Fruit fly (Drosophila melanogaster) S2 (cell line): ENCODE data around the gene CG11437.

Experiments
- CG8478 ChIP-seq: fragments of >200 bp; optimal IDR thresholded peaks from 2 replicates; lab custom pipeline; 2018
- CTCF ChIP-seq, 2 experiments: fragments of >200 bp; optimal IDR thresholded peaks; 2 replicates each; lab custom pipeline; 2018

The CG11437 gene

DNA sequence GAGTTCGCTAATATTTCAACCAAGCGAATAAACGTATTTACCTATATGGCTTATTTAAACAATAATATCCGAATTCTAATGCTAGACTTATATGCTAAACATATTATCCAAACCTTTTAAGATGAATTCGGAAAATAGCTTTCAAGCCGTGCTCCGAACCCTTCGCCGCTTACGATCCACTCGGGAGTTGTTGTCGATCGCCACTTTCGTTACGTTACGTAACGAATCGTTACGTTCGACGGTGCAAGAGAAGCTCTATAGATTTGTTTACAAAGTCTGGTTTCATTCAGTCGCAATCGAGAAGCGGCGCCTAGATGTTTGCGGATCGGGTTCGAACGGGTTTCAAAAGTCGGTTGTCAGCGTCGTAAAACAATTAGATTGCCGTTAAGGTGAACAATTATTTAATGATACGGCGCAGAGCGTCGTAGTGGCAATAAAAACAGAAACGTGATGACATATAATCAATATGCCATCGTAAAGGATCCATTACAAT, 1.7 kb downstream of the CG11437 start, which contains the start of gene CG11426:
CG11426 (plus strand) TSS at position 258 of the 493 bp plus-strand sequence.
- no peak for TF ChIP-seq CG8478
- no peak for TF ChIP-seq CTCF (optimal IDR thresholded peaks at IDR 0.05; lab: Kevin White, UChicago)

DNA sequence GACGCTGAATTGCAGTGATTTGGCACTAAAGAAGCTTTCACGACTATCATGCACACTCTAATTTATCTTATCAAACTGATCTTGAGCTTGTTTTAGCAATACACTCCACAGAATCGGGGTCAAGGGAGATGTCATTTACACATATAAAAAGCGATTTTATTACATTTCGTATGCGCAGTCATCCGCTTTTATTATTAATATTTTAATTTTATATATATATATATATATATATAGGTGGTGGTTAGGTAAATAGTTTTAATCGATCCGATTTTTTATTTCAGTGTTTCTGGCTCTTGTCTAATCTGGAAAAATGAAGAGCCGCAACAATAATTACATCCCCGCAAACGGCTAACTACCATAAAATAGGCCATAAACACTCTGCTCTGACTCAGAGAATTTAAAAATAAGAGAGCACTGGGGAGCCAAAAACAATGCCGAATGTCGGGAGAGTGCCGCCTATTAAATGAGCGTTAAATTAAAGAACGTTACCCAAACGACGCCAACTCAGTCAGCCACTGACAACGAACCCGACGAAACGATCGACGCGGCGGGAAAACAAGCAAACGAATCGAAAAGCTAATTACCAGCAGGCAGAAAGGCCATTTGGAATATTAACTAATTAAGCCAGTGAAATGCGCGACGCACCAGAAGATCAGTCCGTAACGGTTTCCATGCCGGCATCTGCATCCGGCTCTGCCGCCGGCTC, 3.1 kb downstream of the CG11437 start:
- no peak for TF ChIP-seq CG8478
- TF ChIP-seq CTCF (optimal IDR thresholded peaks at IDR 0.05; lab: Kevin White, UChicago) = no peak

dm6 chr3L:22474081-22474845, 5.6 kb downstream of the CG11437 start, which contains the start of gene CG11425:
Gene CG11425, plus strand, starts transcription at chr3L:22474795.
- TF ChIP-seq CTCF (optimal IDR thresholded peaks at IDR 0.05; lab: Kevin White, UChicago) (no peak), CG8478 (no peak)

- TF ChIP-seq CG8478 = no peak
- TF ChIP-seq CTCF (optimal IDR thresholded peaks at IDR 0.05; lab: Kevin White, UChicago) = no peak
Observed at dm6 chr3L:22483452-22483851, 14.8 kb downstream of the CG11437 start.

- no peak for TF ChIP-seq CTCF (optimal IDR thresholded peaks at IDR 0.05; lab: Kevin White, UChicago)
- TF ChIP-seq CG8478 = no peak
Observed at dm6 chr3L:22497594-22497993, 28.9 kb downstream of the CG11437 start.

- TF ChIP-seq CTCF (optimal IDR thresholded peaks at IDR 0.05; lab: Kevin White, UChicago) = no peak
- TF ChIP-seq CG8478 = no peak
Observed at dm6 chr3L:22501300-22501699, 32.6 kb downstream of the CG11437 start, which contains the start of gene CG43312. Gene CG43312, plus strand, starts transcription at chr3L:22501600.

dm6 chr3L:22503730-22504129, 35.1 kb downstream of the CG11437 start, which contains the start of gene CG43331:
Gene CG43331, minus strand, starts transcription at chr3L:22503830.
- no peak for TF ChIP-seq CTCF (optimal IDR thresholded peaks at IDR 0.05; lab: Kevin White, UChicago)
- TF ChIP-seq CG8478 = no peak

dm6 chr3L:22504323-22504722, 35.7 kb downstream of the CG11437 start, which contains the start of gene CG43330:
Gene CG43330, minus strand, starts transcription at chr3L:22504423.
- no peak for TF ChIP-seq CG8478
- TF ChIP-seq CTCF (optimal IDR thresholded peaks at IDR 0.05; lab: Kevin White, UChicago) = no peak

DNA sequence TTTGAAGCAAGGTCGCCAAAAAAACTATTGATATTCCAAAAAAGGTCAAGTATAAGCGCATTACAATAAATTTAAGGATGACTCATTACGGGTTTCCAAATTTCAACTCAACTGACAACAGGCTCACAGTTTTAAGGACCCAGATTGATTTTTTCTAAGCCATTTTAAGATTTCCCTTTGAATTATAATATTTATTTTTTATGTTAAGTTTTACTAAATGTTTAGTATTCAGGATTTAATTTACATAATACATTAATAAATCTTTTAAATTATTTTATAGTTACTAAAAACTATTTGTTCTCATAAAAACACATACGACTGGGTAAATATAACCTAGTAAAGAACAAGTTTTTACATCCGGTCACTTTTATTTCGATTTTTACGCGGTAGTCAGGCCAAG, 36.5 kb downstream of the CG11437 start, which contains the start of gene CG43329:
CG43329 (minus strand) TSS at position 101 of the 400 bp plus-strand sequence.
- TF ChIP-seq CG8478 (no peak), CTCF (optimal IDR thresholded peaks at IDR 0.05; lab: Kevin White, UChicago) (no peak)
